Fruit fly (Drosophila melanogaster): ENCODE results near the gene D2hgdh.

D2hgdh gene

dm6 chrX:2155868-2156267 lies 14.6 kb downstream of the D2hgdh start (continued):
- peak; percentile 48 for TF ChIP-seq Nf-YB (GFP tag; optimal IDR thresholded peaks at IDR 0.05)
- peak; percentile 20 for TF ChIP-seq CG10267 (tag; optimal IDR thresholded peaks at IDR 0.05)
- peak; percentile 46 for TF ChIP-seq CG3163 (GFP tag; optimal IDR thresholded peaks at IDR 0.05)
- no peak for TF ChIP-seq CG1602 (GFP tag; optimal IDR thresholded peaks at IDR 0.05)
- TF ChIP-seq Med (GFP tag), result peak; percentile 53
- peak; percentile 20 for TF ChIP-seq nmo (GFP tag; optimal IDR thresholded peaks at IDR 0.05)
- no peak for TF ChIP-seq CG6689 (GFP tag; IDR thresholded peaks at IDR 0.05)
- peak; percentile 14 for TF ChIP-seq gcm (GFP tag; optimal IDR thresholded peaks at IDR 0.05)
- peak; percentile 32 for TF ChIP-seq CG17829 (tag; optimal IDR thresholded peaks at IDR 0.05)
- TF ChIP-seq CG11695 (GFP tag; IDR thresholded peaks at IDR 0.05), result no peak
- TF ChIP-seq stwl (tag; optimal IDR thresholded peaks at IDR 0.05), result peak; percentile 20
- TF ChIP-seq CG1603 (tag; optimal IDR thresholded peaks at IDR 0.05), result peak; percentile 20
- TF ChIP-seq CG31365 (tag; optimal IDR thresholded peaks at IDR 0.05), result peak; percentile 70
- TF ChIP-seq oc (tag; optimal IDR thresholded peaks at IDR 0.05), result peak; percentile 74
- TF ChIP-seq exex (tag; optimal IDR thresholded peaks at IDR 0.05), result peak; percentile 9
- peak; percentile 28 for TF ChIP-seq Elba2 (GFP tag; optimal IDR thresholded peaks at IDR 0.05)
- TF ChIP-seq Optix (GFP tag; IDR thresholded peaks at IDR 0.05), result no peak
- TF ChIP-seq bsh (GFP tag; optimal IDR thresholded peaks at IDR 0.05), result peak in 1 of 2 experiments; percentile 7
- peak; percentile 5 for TF ChIP-seq CG8924 (tag; optimal IDR thresholded peaks at IDR 0.05)
- peak; percentile 32 for TF ChIP-seq YL-1 (GFP tag; optimal IDR thresholded peaks at IDR 0.05)
- 0 out of 4 replicates have a peak, but pooled peaks have one; percentile 22 for TF ChIP-seq Dll (GFP tag; IDR thresholded peaks at IDR 0.05; ENCODE audit: partially characterized antibody)
- TF ChIP-seq CG15011 (GFP tag; optimal IDR thresholded peaks at IDR 0.05), result no peak
- TF ChIP-seq bbx (GFP tag; IDR thresholded peaks at IDR 0.05; ENCODE audit: partially characterized antibody), result 0 out of 2 replicates have a peak, but pooled peaks have one; percentile 23

- no peak for TF ChIP-seq B-H2 (GFP tag; optimal IDR thresholded peaks at IDR 0.05)
- TF ChIP-seq CG11085 (GFP tag; IDR thresholded peaks at IDR 0.05), result no peak
- TF ChIP-seq CG15696 (tag; optimal IDR thresholded peaks at IDR 0.05), result no peak
- no peak for TF ChIP-seq CG5180 (GFP tag; optimal IDR thresholded peaks at IDR 0.05)
- TF ChIP-seq CG6175 (GFP tag; IDR thresholded peaks at IDR 0.05), result no peak
- TF ChIP-seq wek (GFP tag; optimal IDR thresholded peaks at IDR 0.05), result no peak
- TF ChIP-seq CG2129 (GFP tag; IDR thresholded peaks at IDR 0.05; ENCODE audit: partially characterized antibody), result no peak
- no peak for TF ChIP-seq CG5245 (GFP tag; optimal IDR thresholded peaks at IDR 0.05)
- no peak for TF ChIP-seq Meics (GFP tag; optimal IDR thresholded peaks at IDR 0.05)
- no peak for TF ChIP-seq CG32532 (GFP tag; IDR thresholded peaks at IDR 0.05)
- no peak for TF ChIP-seq CG6765 (GFP tag; optimal IDR thresholded peaks at IDR 0.05)
- TF ChIP-seq sim (GFP tag; IDR thresholded peaks at IDR 0.05), result no peak
- TF ChIP-seq Pdp1 (GFP tag; optimal IDR thresholded peaks at IDR 0.05), result no peak
- TF ChIP-seq wor (GFP tag; IDR thresholded peaks at IDR 0.05), result no peak
- TF ChIP-seq nerfin-1 (tag; optimal IDR thresholded peaks at IDR 0.05), result no peak
- TF ChIP-seq CG31388 (GFP tag; optimal IDR thresholded peaks at IDR 0.05), result no peak
- TF ChIP-seq CG10321 (GFP tag; IDR thresholded peaks at IDR 0.05), result peak; percentile 93
- no peak for TF ChIP-seq CG10274 (GFP tag; optimal IDR thresholded peaks at IDR 0.05)
- TF ChIP-seq Taf1 (GFP tag; IDR thresholded peaks at IDR 0.05), result no peak
- no peak for TF ChIP-seq H15 (GFP tag; IDR thresholded peaks at IDR 0.05)
- TF ChIP-seq CG31224 (GFP tag; IDR thresholded peaks at IDR 0.05), result no peak
- no peak for TF ChIP-seq D19A (tag; optimal IDR thresholded peaks at IDR 0.05)
- peak; percentile 0 for TF ChIP-seq ewg (GFP tag; optimal IDR thresholded peaks at IDR 0.05)
- no peak for TF ChIP-seq jumu (GFP tag; optimal IDR thresholded peaks at IDR 0.05)
- TF ChIP-seq sna (GFP tag; IDR thresholded peaks at IDR 0.05; ENCODE audit: partially characterized antibody), result no peak
- no peak for TF ChIP-seq CG6272 (GFP tag; IDR thresholded peaks at IDR 0.05)
- no peak for TF ChIP-seq sens-2 (GFP tag; IDR thresholded peaks at IDR 0.05)
Observed at dm6 chrX:2157929-2158610, 16.8 kb downstream of the D2hgdh start.
